Worm (Caenorhabditis elegans): Measurements from ENCODE around the gene F58E6.4.

F58E6.4 gene

DNA sequence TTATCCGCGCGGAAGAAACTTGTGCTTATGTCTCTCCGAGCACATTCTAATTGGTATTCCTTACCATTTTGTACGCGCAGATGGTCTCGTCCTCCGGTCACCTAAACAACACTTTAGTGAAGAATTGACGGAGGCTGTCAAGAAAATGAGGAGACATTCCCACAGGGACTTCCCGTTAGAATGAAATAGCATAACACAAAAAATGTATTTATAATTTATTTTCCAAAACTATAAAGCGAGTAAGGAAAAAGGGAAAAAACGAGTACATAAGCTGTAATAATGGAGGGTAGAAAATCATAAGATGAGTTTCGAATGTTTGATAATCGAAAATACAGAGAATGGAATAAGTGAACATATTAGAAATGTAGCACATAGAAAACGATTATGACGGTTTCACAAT, 25.5 kb upstream of the F58E6.4 start, which contains the start of gene F46B6.12 (continued):
- TF ChIP-seq efl-1 (optimal IDR thresholded peaks at IDR 0.05) (no peak), efl-1 (GFP tag; optimal IDR thresholded peaks at IDR 0.05 in 1 of 2) (no peak)

DNA sequence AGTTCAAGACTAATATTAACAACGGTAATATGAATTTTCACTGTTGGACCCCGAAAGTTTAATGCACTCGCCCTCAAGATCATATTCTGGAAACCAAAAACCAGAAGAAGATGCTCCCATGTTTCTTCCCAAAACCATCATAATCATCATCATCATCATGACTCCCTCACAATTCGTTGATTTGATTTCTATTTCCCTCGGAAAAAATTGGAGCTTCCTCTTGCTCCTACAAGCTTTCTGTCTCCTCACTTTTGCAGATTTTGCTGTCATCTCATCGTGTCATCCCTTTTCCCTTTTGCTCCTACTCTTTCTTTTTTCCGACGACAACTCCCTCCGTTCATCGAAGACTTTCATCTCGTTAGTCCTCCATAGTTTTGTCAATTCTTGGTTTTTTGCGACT, 21.8 kb upstream of the F58E6.4 start, which contains the start of gene F46B6.2:
TSS of gene F46B6.2 (plus strand) at position 316 of the 400 bp plus-strand sequence.
- TF ChIP-seq ets-5 (GFP tag; IDR thresholded peaks at IDR 0.05) = no peak
- no peak for TF ChIP-seq egl-13 (tag; optimal IDR thresholded peaks at IDR 0.05)
- no peak for TF ChIP-seq ama-1 (optimal IDR thresholded peaks at IDR 0.05)
- TF ChIP-seq ceh-88 (GFP tag; IDR thresholded peaks at IDR 0.05) = no peak
- TF ChIP-seq unc-130 (tag; optimal IDR thresholded peaks at IDR 0.05) = no peak
- TF ChIP-seq ces-1 (GFP tag; optimal IDR thresholded peaks at IDR 0.05) = peak; percentile 99
- TF ChIP-seq C16A3.4 (tag; optimal IDR thresholded peaks at IDR 0.05) = no peak
- TF ChIP-seq mef-2 (tag; optimal IDR thresholded peaks at IDR 0.05) = no peak
- TF ChIP-seq C04F5.9 (tag; optimal IDR thresholded peaks at IDR 0.05) = no peak
- no peak for TF ChIP-seq lin-35 (GFP tag; optimal IDR thresholded peaks at IDR 0.05)
- no peak for TF ChIP-seq lsy-2 (tag; optimal IDR thresholded peaks at IDR 0.05)
- no peak for TF ChIP-seq dpl-1 (GFP tag; optimal IDR thresholded peaks at IDR 0.05)
- peak; percentile 56 for TF ChIP-seq fkh-10 (GFP tag; optimal IDR thresholded peaks at IDR 0.05)
- no peak for TF ChIP-seq unc-30 (tag; optimal IDR thresholded peaks at IDR 0.05)
- TF ChIP-seq pqm-1 (tag; optimal IDR thresholded peaks at IDR 0.05) = no peak
- TF ChIP-seq hlh-17 (GFP tag; optimal IDR thresholded peaks at IDR 0.05; ENCODE audit: borderline replicate concordance) = no peak
- no peak for TF ChIP-seq fkh-8 (tag; optimal IDR thresholded peaks at IDR 0.05)

DNA sequence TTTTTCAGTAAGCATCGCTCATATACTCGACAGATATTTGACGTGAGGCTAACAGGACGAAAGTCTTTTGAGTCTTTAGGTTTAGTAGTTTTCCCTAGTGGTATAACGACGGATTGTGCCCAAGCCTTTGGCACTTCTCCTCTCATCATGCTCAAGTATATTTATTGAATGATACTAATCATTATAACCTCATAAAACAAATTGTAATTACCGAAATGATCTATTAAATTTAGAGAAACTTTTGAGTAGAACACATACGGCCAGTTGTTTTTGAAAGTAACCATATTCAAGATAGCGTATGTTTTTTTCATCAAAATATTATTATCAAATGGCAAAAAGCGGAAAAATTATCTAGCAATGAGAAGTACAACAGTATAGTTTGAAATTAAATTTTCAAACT, 21.1 kb upstream of the F58E6.4 start:
- TF ChIP-seq tbx-2 (tag; optimal IDR thresholded peaks at IDR 0.05) (no peak), unc-30 (tag; optimal IDR thresholded peaks at IDR 0.05) (no peak)

ce11 chrV:9768828-9769778, 18.9 kb upstream of the F58E6.4 start, which contains the start of gene unc-42:
TSS of gene unc-42 (minus strand) at chrV:9769391.
- TF ChIP-seq lsy-2 (tag; optimal IDR thresholded peaks at IDR 0.05) = peak in 1 of 2 experiments; percentile 53
- TF ChIP-seq ceh-88 (GFP tag; IDR thresholded peaks at IDR 0.05) = no peak
- peak in 1 of 3 experiments; percentile 28 for TF ChIP-seq ceh-82 (tag; optimal IDR thresholded peaks at IDR 0.05)
- no peak for TF ChIP-seq aly-2 (tag; optimal IDR thresholded peaks at IDR 0.05)
- TF ChIP-seq nhr-85 (tag) = no peak
- peak; percentile 16 for TF ChIP-seq swsn-7 (tag; optimal IDR thresholded peaks at IDR 0.05)
- no peak for TF ChIP-seq dpl-1 (GFP tag; optimal IDR thresholded peaks at IDR 0.05)
- no peak for TF ChIP-seq mab-9 (GFP tag; IDR thresholded peaks at IDR 0.05)
- TF ChIP-seq unc-98 (GFP tag; IDR thresholded peaks at IDR 0.05) = no peak
- peak; percentile 88 for TF ChIP-seq fkh-10 (GFP tag; optimal IDR thresholded peaks at IDR 0.05)
- TF ChIP-seq hpl-2 (GFP tag; optimal IDR thresholded peaks at IDR 0.05) = no peak
- TF ChIP-seq hlh-4 (tag; optimal IDR thresholded peaks at IDR 0.05) = no peak
- TF ChIP-seq xbp-1 (tag; optimal IDR thresholded peaks at IDR 0.05) = no peak
- TF ChIP-seq hlh-17 (GFP tag; optimal IDR thresholded peaks at IDR 0.05; ENCODE audit: borderline replicate concordance) = no peak
- peak; percentile 35 for TF ChIP-seq tbx-2 (tag; optimal IDR thresholded peaks at IDR 0.05)
- no peak for TF ChIP-seq lin-35 (GFP tag; optimal IDR thresholded peaks at IDR 0.05)
- no peak for TF ChIP-seq lir-3 (tag; optimal IDR thresholded peaks at IDR 0.05; ENCODE audit: poor library complexity)
- TF ChIP-seq jun-1 (tag; optimal IDR thresholded peaks at IDR 0.05) = no peak
- peak; percentile 50 for TF ChIP-seq nhr-47 (tag; optimal IDR thresholded peaks at IDR 0.05)
- no peak for TF ChIP-seq zip-4 (GFP tag; optimal IDR thresholded peaks at IDR 0.05)
- peak; percentile 100 for TF ChIP-seq ces-1 (GFP tag; optimal IDR thresholded peaks at IDR 0.05)
- TF ChIP-seq vab-15 (tag; optimal IDR thresholded peaks at IDR 0.05) = no peak
- no peak for TF ChIP-seq grh-1 (GFP tag; IDR thresholded peaks at IDR 0.05)
- no peak for TF ChIP-seq pax-3 (tag; optimal IDR thresholded peaks at IDR 0.05)
- TF ChIP-seq egl-27 (tag; optimal IDR thresholded peaks at IDR 0.05) = no peak
- no peak for TF ChIP-seq zag-1 (tag; optimal IDR thresholded peaks at IDR 0.05)
- TF ChIP-seq snpc-4 (tag; optimal IDR thresholded peaks at IDR 0.05) = no peak
- no peak for TF ChIP-seq nhr-28 (tag; optimal IDR thresholded peaks at IDR 0.05)
- TF ChIP-seq efl-1 (optimal IDR thresholded peaks at IDR 0.05) = no peak
- TF ChIP-seq efl-1 (GFP tag; optimal IDR thresholded peaks at IDR 0.05 in 1 of 2) = peak in 1 of 2 experiments; percentile 76
- peak; percentile 80 for TF ChIP-seq lin-14 (GFP tag; optimal IDR thresholded peaks at IDR 0.05)
- TF ChIP-seq alr-1 (tag; optimal IDR thresholded peaks at IDR 0.05; ENCODE audit: borderline replicate concordance) = no peak
- TF ChIP-seq nhr-90 (tag; optimal IDR thresholded peaks at IDR 0.05; ENCODE audit: poor library complexity) = no peak

All from whole organism, L1 larva.